Fruit fly (Drosophila melanogaster) whole organism, embryonic: ENCODE results near the gene kirre.

Experiments used
- Adf1 ChIP-seq: fragments of 200-800 bp; sonication (Bioruptor generic); IDR thresholded peaks from 2 replicates; pipeline ENCODE4 v1.3.6; 2022; ENCODE audit warnings: missing biosample characterization, missing genetic modification characterization
- Awh ChIP-seq: fragments of 200-800 bp; sonication (Bioruptor generic); IDR thresholded peaks from 2 replicates; pipeline ENCODE4, ENCODE4 v1.3.6; 2022; ENCODE audit warnings: missing biosample characterization, missing genetic modification characterization
- Bteb2 ChIP-seq: fragments of 200-800 bp; sonication (Bioruptor generic); optimal IDR thresholded peaks from 2 replicates; lab custom pipeline; 2016; ENCODE audit warnings: missing biosample characterization, missing genetic modification characterization
- C15 ChIP-seq: fragments of 200-800 bp; sonication (Bioruptor generic); IDR thresholded peaks from 3 replicates; pipeline ENCODE4 v1.3.6; 2022; ENCODE audit warnings: missing biosample characterization, missing genetic modification characterization
- CG10543 ChIP-seq: fragments of 200-800 bp; sonication (Bioruptor generic); optimal IDR thresholded peaks from 3 replicates; lab custom pipeline; 2017; ENCODE audit warnings: missing biosample characterization, mild to moderate bottlenecking, missing genetic modification characterization, moderate library complexity
- CG10654 ChIP-seq: fragments of 200-800 bp; sonication (Bioruptor generic); optimal IDR thresholded peaks from 2 replicates; lab custom pipeline; 2016; ENCODE audit warnings: missing biosample characterization, missing genetic modification characterization
- CG11695 ChIP-seq: fragments of 200-800 bp; sonication (Bioruptor generic); IDR thresholded peaks from 3 replicates; pipeline ENCODE4 v1.3.6; 2022; ENCODE audit warnings: missing biosample characterization, missing genetic modification characterization
- CG12299 ChIP-seq: fragments of 200-800 bp; sonication (Bioruptor generic); optimal IDR thresholded peaks from 2 replicates; lab custom pipeline; 2018; ENCODE audit warnings: missing biosample characterization, mild to moderate bottlenecking, missing genetic modification characterization
- CG12659 ChIP-seq: fragments of 200-800 bp; sonication (Bioruptor generic); optimal IDR thresholded peaks from 3 replicates; lab custom pipeline; 2017; ENCODE audit warnings: mild to moderate bottlenecking, missing biosample characterization, missing genetic modification reagents, missing genetic modification characterization
- CG12769 ChIP-seq: fragments of 200-800 bp; sonication (Bioruptor generic); optimal IDR thresholded peaks from 2 replicates; lab custom pipeline; 2019; ENCODE audit warnings: missing biosample characterization, mild to moderate bottlenecking, missing genetic modification characterization, moderate library complexity
- CG13894 ChIP-seq: fragments of 200-800 bp; sonication (Bioruptor generic); optimal IDR thresholded peaks from 3 replicates; lab custom pipeline; 2018; ENCODE audit warnings: missing biosample characterization, mild to moderate bottlenecking, missing genetic modification characterization, moderate library complexity
- CG16779 ChIP-seq: fragments of 200-800 bp; sonication (Bioruptor generic); IDR thresholded peaks from 2 replicates; pipeline ENCODE4 v1.3.6; 2022; ENCODE audit warnings: missing biosample characterization, missing genetic modification characterization
- CG17359 ChIP-seq: fragments of 200-800 bp; sonication (Bioruptor generic); optimal IDR thresholded peaks from 3 replicates; lab custom pipeline; 2018; ENCODE audit warnings: missing biosample characterization, mild to moderate bottlenecking, missing genetic modification characterization, moderate library complexity
- CG18599 ChIP-seq: fragments of 200-800 bp; sonication (Bioruptor generic); optimal IDR thresholded peaks from 3 replicates; lab custom pipeline; 2017; ENCODE audit warnings: missing biosample characterization, missing genetic modification characterization, mild to moderate bottlenecking, moderate library complexity, missing genetic modification reagents
- CG2889 ChIP-seq: fragments of 200-800 bp; sonication (Bioruptor generic); IDR thresholded peaks from 3 replicates; pipeline ENCODE4 v1.3.6; 2022; ENCODE audit warnings: missing biosample characterization, missing genetic modification characterization
- CG31388 ChIP-seq: fragments of 200-800 bp; sonication (Bioruptor generic); optimal IDR thresholded peaks from 2 replicates; lab custom pipeline; 2016; ENCODE audit warnings: missing biosample characterization, missing genetic modification characterization
- CG32772 ChIP-seq: fragments of 200-800 bp; sonication (Bioruptor generic); IDR thresholded peaks from 2 replicates; pipeline ENCODE4 v1.3.6; 2022; ENCODE audit warnings: missing biosample characterization, missing genetic modification characterization
- CG42726 ChIP-seq: fragments of 200-800 bp; sonication (Bioruptor generic); IDR thresholded peaks from 2 replicates; pipeline ENCODE4 v1.3.6; 2022; ENCODE audit warnings: missing biosample characterization, missing genetic modification characterization; ENCODE audit not compliant: partially characterized antibody
- CG4282 ChIP-seq: fragments of 200-800 bp; sonication (Bioruptor generic); optimal IDR thresholded peaks from 2 replicates; lab custom pipeline; 2016; ENCODE audit warnings: missing biosample characterization, missing genetic modification characterization
- CG4404 ChIP-seq: fragments of 200-800 bp; sonication (Bioruptor generic); IDR thresholded peaks from 2 replicates; pipeline ENCODE4 v1.3.6; 2022; ENCODE audit warnings: missing biosample characterization, missing genetic modification characterization
- CG5245 ChIP-seq: fragments of 200-800 bp; sonication (Bioruptor generic); optimal IDR thresholded peaks from 3 replicates; lab custom pipeline; 2016; ENCODE audit warnings: missing biosample characterization, missing genetic modification characterization
- CG7786 ChIP-seq: fragments of 200-800 bp; sonication (Bioruptor generic); optimal IDR thresholded peaks from 2 replicates; lab custom pipeline; 2016; ENCODE audit warnings: missing biosample characterization, missing genetic modification characterization
- CG7839 ChIP-seq: fragments of 200-800 bp; sonication (Bioruptor generic); optimal IDR thresholded peaks from 3 replicates; lab custom pipeline; 2018; ENCODE audit warnings: missing biosample characterization, mild to moderate bottlenecking, missing genetic modification characterization, moderate library complexity
- CG8290 ChIP-seq, 3 experiments: fragments of 200-800 bp; sonication (Bioruptor generic); optimal IDR thresholded peaks; 2 replicates each; lab custom pipeline; 2016 to 2019; ENCODE audit warnings: missing biosample characterization in 3 of 3, missing genetic modification characterization in 3 of 3, mild to moderate bottlenecking in 2 of 3, moderate library complexity in 1 of 3
- CG9609 ChIP-seq: fragments of 200-800 bp; sonication (Bioruptor generic); optimal IDR thresholded peaks from 3 replicates; lab custom pipeline; 2016; ENCODE audit warnings: missing biosample characterization, missing genetic modification characterization
- CG9876 ChIP-seq: fragments of 200-800 bp; sonication (Bioruptor generic); optimal IDR thresholded peaks from 2 replicates; lab custom pipeline; 2016; ENCODE audit warnings: missing biosample characterization, missing genetic modification characterization
- CrebB ChIP-seq: fragments of 200-800 bp; sonication (Bioruptor generic); optimal IDR thresholded peaks from 3 replicates; lab custom pipeline; 2018; ENCODE audit warnings: missing biosample characterization, mild to moderate bottlenecking, missing genetic modification characterization
- NK7.1 ChIP-seq: fragments of 200-800 bp; sonication (Bioruptor generic); optimal IDR thresholded peaks from 3 replicates; lab custom pipeline; 2016; ENCODE audit warnings: missing biosample characterization, missing genetic modification characterization
- ac ChIP-seq: fragments of 200-800 bp; sonication (Bioruptor generic); optimal IDR thresholded peaks from 3 replicates; lab custom pipeline; 2017; ENCODE audit warnings: missing biosample characterization, mild to moderate bottlenecking, missing genetic modification characterization
- ap ChIP-seq: fragments of 200-800 bp; sonication (Bioruptor generic); IDR thresholded peaks from 2 replicates; pipeline ENCODE4 v1.3.6; 2022; ENCODE audit warnings: missing biosample characterization, missing genetic modification characterization
- bab2 ChIP-seq: fragments of 200-800 bp; sonication (Bioruptor generic); optimal IDR thresholded peaks from 2 replicates; lab custom pipeline; 2016; ENCODE audit warnings: missing biosample characterization, missing genetic modification characterization
- ci ChIP-seq: fragments of 200-800 bp; sonication (Bioruptor generic); IDR thresholded peaks from 3 replicates; pipeline ENCODE4 v1.3.6; 2022; ENCODE audit warnings: missing biosample characterization, missing genetic modification characterization
- crc ChIP-seq: fragments of 200-800 bp; sonication (Bioruptor generic); optimal IDR thresholded peaks from 2 replicates; lab custom pipeline; 2016; ENCODE audit warnings: missing biosample characterization, missing genetic modification characterization
- crol ChIP-seq: fragments of 200-800 bp; sonication (Bioruptor generic); IDR thresholded peaks from 2 replicates; pipeline ENCODE4 v1.3.6; 2022; ENCODE audit warnings: missing biosample characterization, missing genetic modification characterization
- da ChIP-seq: fragments of 200-800 bp; sonication (Bioruptor generic); optimal IDR thresholded peaks from 2 replicates; lab custom pipeline; 2016; ENCODE audit warnings: missing biosample characterization, missing genetic modification characterization
- dmrt99B ChIP-seq: fragments of 200-800 bp; sonication (Bioruptor generic); optimal IDR thresholded peaks from 2 replicates; lab custom pipeline; 2018; ENCODE audit warnings: missing biosample characterization, mild to moderate bottlenecking, missing genetic modification characterization, moderate library complexity
- gt ChIP-seq: fragments of 200-800 bp; sonication (Bioruptor generic); IDR thresholded peaks from 2 replicates; pipeline ENCODE4 v1.3.6; 2022; ENCODE audit warnings: missing biosample characterization, missing genetic modification characterization
- ham ChIP-seq: fragments of 200-800 bp; sonication (Bioruptor generic); IDR thresholded peaks from 2 replicates; pipeline ENCODE4 v1.3.6; 2022; ENCODE audit warnings: missing biosample characterization, missing genetic modification characterization
- lab ChIP-seq: fragments of 200-800 bp; sonication (Bioruptor generic); optimal IDR thresholded peaks from 3 replicates; lab custom pipeline; 2017; ENCODE audit warnings: missing biosample characterization, missing genetic modification characterization, mild to moderate bottlenecking, moderate library complexity, missing genetic modification reagents
- lmd ChIP-seq: fragments of 200-800 bp; sonication (Bioruptor generic); IDR thresholded peaks from 2 replicates; pipeline ENCODE4 v1.3.6; 2022; ENCODE audit warnings: missing biosample characterization, missing genetic modification characterization
- nmo ChIP-seq: fragments of 200-800 bp; sonication (Bioruptor generic); optimal IDR thresholded peaks from 2 replicates; lab custom pipeline; 2018; ENCODE audit warnings: missing biosample characterization, mild to moderate bottlenecking, missing genetic modification characterization, moderate library complexity
- otp ChIP-seq: fragments of 200-800 bp; sonication (Bioruptor generic); IDR thresholded peaks from 3 replicates; pipeline ENCODE4, ENCODE4 v1.3.6; 2022; ENCODE audit warnings: missing biosample characterization, missing genetic modification characterization
- pita ChIP-seq: fragments of 200-800 bp; sonication (Bioruptor generic); optimal IDR thresholded peaks from 2 replicates; lab custom pipeline; 2017; ENCODE audit warnings: missing biosample characterization, mild to moderate bottlenecking, missing genetic modification characterization
- rib ChIP-seq: fragments of 200-800 bp; sonication (Bioruptor generic); IDR thresholded peaks from 2 replicates; pipeline ENCODE4 v1.3.6; 2022; ENCODE audit warnings: missing biosample characterization, missing genetic modification characterization
- salm ChIP-seq: fragments of 200-800 bp; sonication (Bioruptor generic); optimal IDR thresholded peaks from 2 replicates; lab custom pipeline; 2018; ENCODE audit warnings: missing biosample characterization, mild to moderate bottlenecking, missing genetic modification characterization
- schlank ChIP-seq: fragments of 200-800 bp; sonication (Bioruptor generic); optimal IDR thresholded peaks from 2 replicates; lab custom pipeline; 2018; ENCODE audit warnings: missing biosample characterization, mild to moderate bottlenecking, missing genetic modification characterization
- sd ChIP-seq: fragments of 200-800 bp; sonication (Bioruptor generic); optimal IDR thresholded peaks from 3 replicates; lab custom pipeline; 2018; ENCODE audit warnings: missing biosample characterization, mild to moderate bottlenecking, missing genetic modification characterization, moderate library complexity
- tgo ChIP-seq: fragments of 200-800 bp; sonication (Bioruptor generic); IDR thresholded peaks from 3 replicates; pipeline ENCODE4 v1.3.6; 2022; ENCODE audit warnings: missing biosample characterization, missing genetic modification characterization
- wdn ChIP-seq: fragments of 200-800 bp; sonication (Bioruptor generic); IDR thresholded peaks from 2 replicates; pipeline ENCODE4 v1.3.6; 2022; ENCODE audit warnings: missing biosample characterization, missing genetic modification characterization
- z ChIP-seq: fragments of 200-800 bp; sonication (Bioruptor generic); IDR thresholded peaks from 3 replicates; pipeline ENCODE4 v1.3.6; 2022; ENCODE audit warnings: missing biosample characterization, missing genetic modification characterization
- zfh2 ChIP-seq: fragments of 200-800 bp; sonication (Bioruptor generic); optimal IDR thresholded peaks from 2 replicates; lab custom pipeline; 2016; ENCODE audit warnings: missing biosample characterization, missing genetic modification characterization

kirre gene

dm6 chrX:2919742-2920141 lies 179.6 kb downstream of the kirre start, which contains the start of gene CG3588 (continued):
- TF ChIP-seq sd (tag; lab: Kevin White, UChicago) (peak; percentile 45), CG7786 (peak; percentile 65), otp (GFP tag; lab: Robert Waterston, UW) (peak; percentile 51; the same call in 1 of the 3 replicates), CG17359 (peak; percentile 64), CG4404 (GFP tag; lab: Robert Waterston, UW) (peak; percentile 37; the same call in 1 of the 2 replicates), CG16779 (GFP tag; lab: Robert Waterston, UW) (peak; percentile 78), rib (GFP tag; lab: Robert Waterston, UW) (peak; percentile 84), nmo (GFP tag; lab: Kevin White, UChicago) (peak; percentile 61), ci (GFP tag; lab: Robert Waterston, UW) (peak; percentile 77), Bteb2 (GFP tag; lab: Kevin White, UChicago) (peak; percentile 80), Awh (GFP tag; lab: Robert Waterston, UW) (peak; percentile 43; the same call in 1 of the 2 replicates), lab (GFP tag; lab: Kevin White, UChicago) (peak; percentile 83), NK7.1 (GFP tag; lab: Kevin White, UChicago) (peak; percentile 42), gt (GFP tag; lab: Robert Waterston, UW) (no peak), CrebB (peak; percentile 35), bab2 (GFP tag; lab: Kevin White, UChicago) (peak; percentile 73), CG9876 (GFP tag; lab: Kevin White, UChicago) (peak; percentile 30), ham (GFP tag; lab: Robert Waterston, UW) (no peak), CG11695 (GFP tag; lab: Robert Waterston, UW) (peak; percentile 73), da (GFP tag; lab: Kevin White, UChicago) (no peak), lmd (GFP tag; lab: Robert Waterston, UW) (peak; percentile 85), crol (GFP tag; lab: Robert Waterston, UW) (no peak), tgo (peak; percentile 80), schlank (tag; lab: Kevin White, UChicago) (peak; percentile 54), CG13894 (peak; percentile 79), C15 (peak; percentile 59; the same call in 2 of the 3 replicates), CG10543 (GFP tag; lab: Kevin White, UChicago) (no peak), zfh2 (GFP tag; lab: Kevin White, UChicago) (peak; percentile 77), crc (GFP tag; lab: Kevin White, UChicago) (no peak), ap (peak; percentile 59; the same call in 1 of the 2 replicates), CG9609 (peak; percentile 38), CG12769 (tag; lab: Kevin White, UChicago) (peak; percentile 11), dmrt99B (tag; lab: Kevin White, UChicago) (peak; percentile 69), CG42726 (GFP tag; lab: Robert Waterston, UW) (no peak), ac (GFP tag; lab: Kevin White, UChicago) (no peak), CG12659 (GFP tag; lab: Kevin White, UChicago) (peak; percentile 65), CG4282 (peak; percentile 6), Adf1 (peak; percentile 38; the same call in 1 of the 2 replicates), CG12299 (tag; lab: Kevin White, UChicago) (no peak), pita (no peak), CG7839 (tag; lab: Kevin White, UChicago) (peak; percentile 82), wdn (GFP tag; lab: Robert Waterston, UW) (peak; percentile 70), CG8290 (GFP tag; optimal IDR thresholded peaks at IDR 0.05; lab: Kevin White, UChicago) (no peak), CG8290 (tag; optimal IDR thresholded peaks at IDR 0.05; lab: Kevin White, UChicago) (peak in 1 of 2 experiments; percentile 66), z (GFP tag; lab: Robert Waterston, UW) (no peak), CG2889 (GFP tag; lab: Robert Waterston, UW) (peak; percentile 50; the same call in 1 of the 3 replicates), CG31388 (GFP tag; lab: Kevin White, UChicago) (no peak), CG32772 (GFP tag; lab: Robert Waterston, UW) (peak; percentile 76), CG10654 (GFP tag; lab: Kevin White, UChicago) (peak; percentile 59), salm (tag; lab: Kevin White, UChicago) (peak; percentile 6), CG18599 (GFP tag; lab: Kevin White, UChicago) (peak; percentile 78), CG5245 (GFP tag; lab: Kevin White, UChicago) (peak; percentile 44)
